Worm (Caenorhabditis elegans) whole organism, L1 larva: ENCODE data around the gene srg-64.

ENCODE experiments used
- C16A3.4 ChIP-seq: fragments of 150-350 bp; optimal IDR thresholded peaks from 2 replicates; lab custom pipeline; 2014; ENCODE audit warnings: missing biosample characterization, missing genetic modification characterization
- aly-2 ChIP-seq: fragments of 150-350 bp; optimal IDR thresholded peaks from 2 replicates; lab custom pipeline; 2014; ENCODE audit warnings: missing biosample characterization, missing genetic modification characterization
- blmp-1 ChIP-seq: fragments of 150-350 bp; optimal IDR thresholded peaks from 2 replicates; lab custom pipeline; 2014; ENCODE audit warnings: missing biosample characterization, missing genetic modification characterization
- dpl-1 ChIP-seq, 3 experiments: fragments of 150-350 bp in 2 of 3; sonication (generic microtip) in 1 of 3; optimal IDR thresholded peaks; 2 replicates each; lab custom pipeline; 2014 to 2017; ENCODE audit warnings: missing biosample characterization in 3 of 3, missing genetic modification characterization in 3 of 3, missing genetic modification reagents in 3 of 3
- efl-1 ChIP-seq, 4 experiments: fragments of 150-350 bp; optimal IDR thresholded peaks in 3 of 4; peaks in 1 of 4; 1 replicate in 1 of 4; 2 replicates in 3 of 4; lab custom pipeline; 2014; ENCODE audit warnings: missing biosample characterization in 2 of 4, missing genetic modification characterization in 2 of 4, missing genetic modification reagents in 2 of 4
- elt-2 ChIP-seq: sonication (generic microtip); optimal IDR thresholded peaks from 2 replicates; lab custom pipeline; 2016; ENCODE audit warnings: missing genetic modification characterization, mild to moderate bottlenecking, inconsistent platforms, missing compliant biosample characterization, missing genetic modification reagents
- elt-3 ChIP-seq, 6 experiments: fragments of 150-350 bp in 1 of 6; sonication (generic microtip); optimal IDR thresholded peaks; 2 replicates each; lab custom pipeline; 2017 to 2018; ENCODE audit warnings: missing biosample characterization in 6 of 6, missing genetic modification characterization in 6 of 6, inconsistent platforms in 1 of 6
- ets-5 ChIP-seq: fragments of 200-800 bp; sonication (Bioruptor generic); IDR thresholded peaks from 2 replicates; pipeline ENCODE4 v1.3.6; 2022; ENCODE audit warnings: missing genetic modification characterization, missing compliant biosample characterization
- fos-1 ChIP-seq: fragments of 150-350 bp; optimal IDR thresholded peaks from 2 replicates; lab custom pipeline; 2014; ENCODE audit warnings: missing biosample characterization, missing genetic modification characterization
- grh-1 ChIP-seq: fragments of 200-800 bp; sonication (Bioruptor generic); IDR thresholded peaks from 2 replicates; pipeline ENCODE4 v1.3.6; 2022; ENCODE audit warnings: missing genetic modification reagents, missing genetic modification characterization, missing compliant biosample characterization
- hlh-17 ChIP-seq: fragments of 200-800 bp; sonication (Bioruptor generic); optimal IDR thresholded peaks from 2 replicates; lab custom pipeline; 2018; ENCODE audit warnings: missing genetic modification characterization, mild to moderate bottlenecking, missing compliant biosample characterization, moderate library complexity, borderline replicate concordance
- hlh-4 ChIP-seq: sonication (generic microtip); optimal IDR thresholded peaks from 2 replicates; lab custom pipeline; 2016; ENCODE audit warnings: mild to moderate bottlenecking, missing genetic modification characterization, missing compliant biosample characterization
- lin-14 ChIP-seq: fragments of 200-800 bp; sonication (Bioruptor generic); optimal IDR thresholded peaks from 2 replicates; lab custom pipeline; 2018; ENCODE audit warnings: mild to moderate bottlenecking, missing genetic modification characterization, moderate library complexity, missing compliant biosample characterization
- lin-35 ChIP-seq, 2 experiments: fragments of 150-350 bp; optimal IDR thresholded peaks; 2 replicates each; lab custom pipeline; 2014; ENCODE audit warnings: missing biosample characterization in 2 of 2, missing genetic modification characterization in 2 of 2, missing genetic modification reagents in 2 of 2
- lin-39 ChIP-seq: fragments of 150-350 bp; optimal IDR thresholded peaks from 2 replicates; lab custom pipeline; 2014; ENCODE audit warnings: missing biosample characterization, missing genetic modification reagents, missing genetic modification characterization
- lir-3 ChIP-seq: sonication (generic microtip); optimal IDR thresholded peaks from 2 replicates; lab custom pipeline; 2016; ENCODE audit warnings: mild to moderate bottlenecking, missing genetic modification characterization, moderate library complexity, missing compliant biosample characterization; ENCODE audit not compliant: poor library complexity
- mdl-1 ChIP-seq, 2 experiments: fragments of 150-350 bp; optimal IDR thresholded peaks; 2 replicates each; lab custom pipeline; 2014 to 2017; ENCODE audit warnings: missing biosample characterization in 2 of 2, missing genetic modification characterization in 2 of 2, inconsistent platforms in 1 of 2
- mep-1 ChIP-seq: fragments of 150-350 bp; optimal IDR thresholded peaks from 2 replicates; lab custom pipeline; 2014; ENCODE audit warnings: missing biosample characterization, missing genetic modification characterization
- nhr-11 ChIP-seq: fragments of 150-350 bp; optimal IDR thresholded peaks from 2 replicates; lab custom pipeline; 2014; ENCODE audit warnings: missing biosample characterization, missing genetic modification characterization
- nhr-12 ChIP-seq: sonication (generic microtip); optimal IDR thresholded peaks from 2 replicates; lab custom pipeline; 2017; ENCODE audit warnings: missing biosample characterization, missing genetic modification characterization
- nhr-19 ChIP-seq: fragments of 200-800 bp; sonication (Bioruptor generic); conservative IDR thresholded peaks from 2 replicates; pipeline ENCODE4 v1.3.6; 2022; ENCODE audit warnings: missing genetic modification characterization, missing compliant biosample characterization
- nhr-20 ChIP-seq: sonication (generic microtip); optimal IDR thresholded peaks from 2 replicates; lab custom pipeline; 2016; ENCODE audit warnings: mild to moderate bottlenecking, missing genetic modification characterization, missing compliant biosample characterization
- nhr-237 ChIP-seq: fragments of 150-350 bp; optimal IDR thresholded peaks from 2 replicates; lab custom pipeline; 2014; ENCODE audit warnings: missing biosample characterization, missing genetic modification characterization
- nhr-71 ChIP-seq: sonication (generic microtip); optimal IDR thresholded peaks from 2 replicates; lab custom pipeline; 2016; ENCODE audit warnings: mild to moderate bottlenecking, missing genetic modification characterization, moderate library complexity, missing compliant biosample characterization
- nhr-85 ChIP-seq: sonication (generic microtip); peaks from one replicate; lab custom pipeline; 2016; ENCODE audit warnings: missing genetic modification characterization, inconsistent platforms, missing compliant biosample characterization
- nhr-90 ChIP-seq: sonication (generic microtip); optimal IDR thresholded peaks from 2 replicates; lab custom pipeline; 2016; ENCODE audit warnings: mild to moderate bottlenecking, missing genetic modification characterization, missing compliant biosample characterization; ENCODE audit not compliant: poor library complexity
- snpc-4 ChIP-seq: fragments of 150-350 bp; optimal IDR thresholded peaks from 2 replicates; lab custom pipeline; 2014; ENCODE audit warnings: missing biosample characterization, missing genetic modification characterization
- snu-23 ChIP-seq: sonication (generic microtip); optimal IDR thresholded peaks from 2 replicates; lab custom pipeline; 2016; ENCODE audit warnings: missing genetic modification characterization, missing compliant biosample characterization
- sox-4 ChIP-seq: sonication (generic microtip); optimal IDR thresholded peaks from 2 replicates; lab custom pipeline; 2016; ENCODE audit warnings: missing genetic modification characterization, missing compliant biosample characterization
- sptf-1 ChIP-seq: fragments of 150-350 bp; optimal IDR thresholded peaks from 2 replicates; lab custom pipeline; 2014; ENCODE audit warnings: missing biosample characterization, missing genetic modification characterization
- tbx-2 ChIP-seq: sonication (generic microtip); optimal IDR thresholded peaks from 2 replicates; lab custom pipeline; 2016; ENCODE audit warnings: missing genetic modification characterization, missing compliant biosample characterization
- unc-130 ChIP-seq: fragments of 150-350 bp; optimal IDR thresholded peaks from 2 replicates; lab custom pipeline; 2017; ENCODE audit warnings: missing biosample characterization, missing genetic modification characterization, inconsistent platforms
- ztf-11 ChIP-seq, 2 experiments: sonication (generic microtip); optimal IDR thresholded peaks; 2 replicates each; lab custom pipeline; 2016 to 2017; ENCODE audit warnings: missing genetic modification characterization in 2 of 2, missing biosample characterization in 1 of 2, missing compliant biosample characterization in 1 of 2

srg-64 gene

DNA sequence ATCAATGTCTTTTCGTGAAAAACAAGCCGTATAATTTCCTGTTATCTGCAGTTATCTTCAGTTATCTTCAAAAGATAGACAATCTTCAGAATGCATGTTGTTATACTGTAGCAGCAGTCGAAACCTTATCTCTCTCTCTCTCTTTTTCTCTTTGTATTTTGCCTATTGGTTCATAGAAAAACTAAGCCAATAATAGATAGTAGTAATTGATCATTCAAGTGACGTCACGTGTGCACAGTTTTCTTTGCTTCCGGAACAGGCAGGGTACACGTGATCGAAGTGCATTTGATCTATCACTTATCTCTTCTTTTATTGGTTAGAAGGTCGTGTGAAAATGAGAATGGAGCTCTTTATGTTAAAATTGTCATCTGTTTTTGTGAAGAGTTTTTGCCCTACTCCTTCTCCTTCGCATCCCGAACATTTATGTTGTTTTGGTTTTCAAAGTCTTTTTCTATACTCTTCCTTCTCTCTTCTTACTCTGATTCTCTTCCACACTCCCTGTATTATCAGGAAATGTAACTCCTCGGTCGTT, 35.8 kb downstream of the srg-64 start (continued):
- no peak for TF ChIP-seq nhr-11 (tag; lab: Kevin White, UChicago)
- TF ChIP-seq snpc-4, result no peak
- TF ChIP-seq lin-39, result no peak
- TF ChIP-seq efl-1 (optimal IDR thresholded peaks at IDR 0.05; lab: Kevin White, UChicago), result no peak
- TF ChIP-seq efl-1 (GFP tag; optimal IDR thresholded peaks at IDR 0.05 in 1 of 2; lab: Kevin White, UChicago), result peak in 1 of 2 experiments; percentile 33
- TF ChIP-seq sptf-1, result no peak
- TF ChIP-seq ets-5 (GFP tag; lab: Robert Waterston, UW), result no peak
- no peak for TF ChIP-seq C16A3.4
- TF ChIP-seq lin-14 (GFP tag; lab: Kevin White, UChicago), result peak; percentile 46
- TF ChIP-seq, all 84 proteins: peak for 18

DNA sequence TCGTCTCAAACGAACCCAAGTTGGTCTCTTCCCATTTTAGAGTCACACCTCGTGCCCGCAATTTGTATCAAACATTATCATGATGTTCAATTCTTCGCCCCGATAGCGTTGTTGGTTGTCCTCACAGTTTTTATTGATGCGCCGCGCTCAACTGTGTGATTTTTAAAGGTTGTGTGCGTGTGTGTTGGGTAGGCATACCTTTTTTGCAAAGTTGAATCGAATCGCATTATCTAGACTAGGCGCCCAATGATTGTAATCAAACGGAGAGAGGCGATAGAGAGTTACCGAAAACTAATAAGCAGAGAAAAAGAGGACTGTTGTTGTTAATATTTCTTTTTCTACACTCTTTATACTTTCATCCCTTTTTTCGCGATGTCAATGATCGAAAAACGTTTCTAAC, 40.2 kb downstream of the srg-64 start:
- TF ChIP-seq fos-1 (tag; lab: Kevin White, UChicago) (peak; percentile 3), elt-3 (tag; optimal IDR thresholded peaks at IDR 0.05; lab: Kevin White, UChicago) (peak in 5 of 6 experiments; percentile 44 to 75 (median 58)), tbx-2 (tag; lab: Kevin White, UChicago) (peak; percentile 18), elt-2 (tag; lab: Kevin White, UChicago) (peak; percentile 62), hlh-17 (GFP tag; lab: Kevin White, UChicago) (no peak), aly-2 (tag; lab: Kevin White, UChicago) (no peak), lin-14 (GFP tag; lab: Kevin White, UChicago) (peak; percentile 74), efl-1 (optimal IDR thresholded peaks at IDR 0.05; lab: Kevin White, UChicago) (no peak), efl-1 (GFP tag; optimal IDR thresholded peaks at IDR 0.05 in 1 of 2; lab: Kevin White, UChicago) (peak in 1 of 2 experiments; percentile 34), nhr-71 (tag; lab: Kevin White, UChicago) (peak; percentile 39), nhr-19 (peak; percentile 8; the same call in 1 of the 2 replicates), mdl-1 (tag; optimal IDR thresholded peaks at IDR 0.05; lab: Kevin White, UChicago) (peak in 1 of 2 experiments; percentile 67), lin-35 (GFP tag; optimal IDR thresholded peaks at IDR 0.05; lab: Kevin White, UChicago) (peak in 1 of 2 experiments; percentile 17), nhr-11 (tag; lab: Kevin White, UChicago) (no peak), snu-23 (GFP tag; lab: Kevin White, UChicago) (peak; percentile 53), nhr-20 (peak; percentile 66), ztf-11 (tag; optimal IDR thresholded peaks at IDR 0.05; lab: Kevin White, UChicago) (no peak), nhr-237 (tag; lab: Kevin White, UChicago) (no peak), blmp-1 (peak; percentile 61), nhr-85 (peak; percentile 91), unc-130 (tag; lab: Kevin White, UChicago) (peak; percentile 20), nhr-90 (peak; percentile 43), grh-1 (GFP tag; lab: Robert Waterston, UW) (no peak)

DNA sequence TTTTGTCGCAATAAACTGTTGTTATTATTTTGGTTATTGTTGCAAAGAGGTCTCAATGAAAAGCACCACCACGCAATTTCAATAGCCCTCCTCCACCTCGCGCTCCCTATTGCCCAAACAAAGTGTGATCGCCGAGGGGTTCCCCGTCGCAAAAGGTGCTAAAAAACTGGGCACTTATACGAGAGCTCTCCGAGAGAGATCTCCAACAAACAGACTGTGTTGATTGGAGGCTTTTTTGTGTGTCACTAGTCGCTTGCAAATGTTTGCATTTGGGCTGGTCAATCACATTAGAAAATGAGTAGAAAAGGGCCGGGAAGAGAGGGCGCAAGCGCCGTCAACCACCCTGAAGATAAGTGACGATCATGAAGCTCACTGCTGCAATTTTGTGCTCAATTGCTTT, 44.0 kb downstream of the srg-64 start, which contains the start of gene ZK662.2:
TSS of gene ZK662.2 (plus strand) at position 301 of the 400 bp plus-strand sequence.
- TF ChIP-seq lir-3 (tag; lab: Kevin White, UChicago), result no peak
- TF ChIP-seq snu-23 (GFP tag; lab: Kevin White, UChicago), result no peak
- no peak for TF ChIP-seq dpl-1 (GFP tag; optimal IDR thresholded peaks at IDR 0.05; lab: Kevin White, UChicago)
- TF ChIP-seq lin-35 (GFP tag; optimal IDR thresholded peaks at IDR 0.05; lab: Kevin White, UChicago), result no peak
- no peak for TF ChIP-seq elt-3 (tag; optimal IDR thresholded peaks at IDR 0.05; lab: Kevin White, UChicago)
- no peak for TF ChIP-seq nhr-12
- TF ChIP-seq, all 84 proteins: peak for 0

DNA sequence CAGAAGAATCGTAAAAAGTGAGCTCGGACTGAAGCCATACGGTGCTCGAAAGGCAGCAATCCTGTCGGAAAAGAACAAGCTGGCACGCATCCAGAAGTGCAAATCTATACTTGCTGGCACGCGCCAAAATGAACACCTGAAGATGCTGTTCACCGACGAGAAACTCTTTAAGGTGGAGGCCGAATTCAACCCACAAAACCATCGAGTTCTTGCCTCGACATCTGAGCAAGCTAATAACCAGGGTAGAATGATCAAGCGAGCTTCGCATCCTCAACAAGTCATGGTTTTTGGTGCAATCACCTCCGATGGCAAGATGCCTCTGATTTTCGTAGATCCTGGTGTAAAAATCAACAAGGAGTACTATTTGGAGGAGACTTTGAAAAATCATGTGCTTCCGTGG, 47.0 kb downstream of the srg-64 start:
- no peak for TF ChIP-seq elt-2 (tag; lab: Kevin White, UChicago)

DNA sequence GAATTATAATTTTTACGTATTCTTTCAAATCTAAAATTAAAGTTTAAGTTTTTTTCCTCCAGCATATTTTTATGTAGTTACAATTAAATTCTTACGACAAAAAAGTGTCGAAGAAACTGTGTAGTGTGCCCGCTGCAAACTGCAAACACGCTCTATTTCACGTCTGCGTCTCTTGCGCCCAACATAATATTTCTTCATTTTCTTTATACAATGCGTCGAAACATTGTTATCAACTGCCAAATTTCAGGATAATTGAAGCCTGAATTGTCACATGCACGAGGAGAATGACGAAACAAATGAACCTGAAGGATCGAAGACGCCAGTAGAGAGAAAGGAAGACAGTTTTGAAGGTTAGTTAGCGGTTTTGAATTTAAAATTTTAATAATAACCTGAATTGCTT, 51.2 kb downstream of the srg-64 start, which contains the start of gene C03H12.1:
TSS of gene C03H12.1 (plus strand) at position 206 of the 400 bp plus-strand sequence.
- peak; percentile 6 for TF ChIP-seq mep-1 (tag; lab: Kevin White, UChicago)
- TF ChIP-seq sox-4 (tag; lab: Kevin White, UChicago), result no peak
- TF ChIP-seq elt-2 (tag; lab: Kevin White, UChicago), result peak; percentile 68
- TF ChIP-seq nhr-20, result peak; percentile 27
- peak; percentile 11 for TF ChIP-seq blmp-1
- peak in 1 of 6 experiments; percentile 14 for TF ChIP-seq elt-3 (tag; optimal IDR thresholded peaks at IDR 0.05; lab: Kevin White, UChicago)
- peak in 1 of 2 experiments; percentile 7 for TF ChIP-seq mdl-1 (tag; optimal IDR thresholded peaks at IDR 0.05; lab: Kevin White, UChicago)
- TF ChIP-seq aly-2 (tag; lab: Kevin White, UChicago), result no peak
- TF ChIP-seq lin-35 (GFP tag; optimal IDR thresholded peaks at IDR 0.05; lab: Kevin White, UChicago), result peak in 1 of 2 experiments; percentile 42
- no peak for TF ChIP-seq lir-3 (tag; lab: Kevin White, UChicago)
- TF ChIP-seq hlh-4 (tag; lab: Kevin White, UChicago), result no peak
